Worm (Caenorhabditis elegans) whole organism, L3 larva: Measurements from ENCODE around the gene chch-3.

Source experiments
- R02D3.7 ChIP-seq: fragments of 150-350 bp; optimal IDR thresholded peaks from 2 replicates; lab custom pipeline; 2014; ENCODE audit warnings: missing biosample characterization, missing genetic modification characterization
- aly-2 ChIP-seq: fragments of 150-350 bp; optimal IDR thresholded peaks from 2 replicates; lab custom pipeline; 2014; ENCODE audit warnings: missing biosample characterization, missing genetic modification characterization
- ama-1 ChIP-seq: fragments of 150-350 bp; optimal IDR thresholded peaks from 2 replicates; lab custom pipeline; 2018
- ceh-16 ChIP-seq: sonication (generic microtip); optimal IDR thresholded peaks from 2 replicates; lab custom pipeline; 2017; ENCODE audit warnings: missing biosample characterization, missing genetic modification characterization
- ceh-82 ChIP-seq: fragments of 150-350 bp; optimal IDR thresholded peaks from 2 replicates; lab custom pipeline; 2014; ENCODE audit warnings: missing biosample characterization, missing genetic modification characterization
- ceh-9 ChIP-seq: sonication (generic microtip); optimal IDR thresholded peaks from 2 replicates; lab custom pipeline; 2018; ENCODE audit warnings: missing biosample characterization, missing genetic modification characterization
- daf-12 ChIP-seq: fragments of 150-350 bp; optimal IDR thresholded peaks from 2 replicates; lab custom pipeline; 2014; ENCODE audit warnings: missing biosample characterization, missing genetic modification reagents, missing genetic modification characterization
- egl-5 ChIP-seq: fragments of 150-350 bp; optimal IDR thresholded peaks from 2 replicates; lab custom pipeline; 2017; ENCODE audit warnings: missing biosample characterization, missing genetic modification reagents, missing genetic modification characterization, inconsistent platforms
- elt-1 ChIP-seq: fragments of 150-350 bp; optimal IDR thresholded peaks from 2 replicates; lab custom pipeline; 2014; ENCODE audit warnings: missing biosample characterization, missing genetic modification characterization
- eor-1 ChIP-seq, 2 experiments: fragments of 150-350 bp; optimal IDR thresholded peaks; 2 replicates each; lab custom pipeline; 2014 to 2018; ENCODE audit warnings: missing biosample characterization in 2 of 2, missing genetic modification characterization in 2 of 2
- fkh-2 ChIP-seq: fragments of 150-350 bp; optimal IDR thresholded peaks from 2 replicates; lab custom pipeline; 2014; ENCODE audit warnings: missing biosample characterization, missing genetic modification reagents, missing genetic modification characterization
- lin-15B ChIP-seq: fragments of 150-350 bp; optimal IDR thresholded peaks from 2 replicates; lab custom pipeline; 2014; ENCODE audit warnings: missing biosample characterization, missing genetic modification characterization
- lin-39 ChIP-seq: fragments of 150-350 bp; optimal IDR thresholded peaks from 2 replicates; lab custom pipeline; 2018; ENCODE audit warnings: missing biosample characterization, missing genetic modification reagents, missing genetic modification characterization
- lsy-12 ChIP-seq: sonication (generic microtip); optimal IDR thresholded peaks from 2 replicates; lab custom pipeline; 2016; ENCODE audit warnings: mild to moderate bottlenecking, missing genetic modification characterization, missing compliant biosample characterization
- mdl-1 ChIP-seq: fragments of 150-350 bp; optimal IDR thresholded peaks from 2 replicates; lab custom pipeline; 2014; ENCODE audit warnings: missing biosample characterization, missing genetic modification characterization
- nhr-11 ChIP-seq: fragments of 150-350 bp; optimal IDR thresholded peaks from 2 replicates; lab custom pipeline; 2014; ENCODE audit warnings: missing biosample characterization, missing genetic modification characterization
- nhr-12 ChIP-seq: fragments of 150-350 bp; optimal IDR thresholded peaks from 2 replicates; lab custom pipeline; 2014; ENCODE audit warnings: missing biosample characterization, missing genetic modification characterization
- nhr-237 ChIP-seq: fragments of 150-350 bp; optimal IDR thresholded peaks from 2 replicates; lab custom pipeline; 2014; ENCODE audit warnings: missing biosample characterization, missing genetic modification characterization
- nhr-25 ChIP-seq: sonication (generic microtip); optimal IDR thresholded peaks from 2 replicates; lab custom pipeline; 2017; ENCODE audit warnings: missing biosample characterization, missing genetic modification characterization
- nhr-28 ChIP-seq: fragments of 150-350 bp; optimal IDR thresholded peaks from 2 replicates; lab custom pipeline; 2014; ENCODE audit warnings: missing biosample characterization, missing genetic modification characterization
- nhr-43 ChIP-seq: sonication (generic microtip); optimal IDR thresholded peaks from 2 replicates; lab custom pipeline; 2016; ENCODE audit warnings: mild to moderate bottlenecking, missing genetic modification characterization, missing compliant biosample characterization; ENCODE audit not compliant: poor library complexity, severe bottlenecking
- nhr-67 ChIP-seq: fragments of 150-350 bp; optimal IDR thresholded peaks from 2 replicates; lab custom pipeline; 2014; ENCODE audit warnings: missing biosample characterization, missing genetic modification characterization
- nhr-77 ChIP-seq: fragments of 150-350 bp; optimal IDR thresholded peaks from 2 replicates; lab custom pipeline; 2014; ENCODE audit warnings: missing biosample characterization, missing genetic modification characterization
- pha-4 ChIP-seq: fragments of 150-350 bp; optimal IDR thresholded peaks from 2 replicates; lab custom pipeline; 2014; ENCODE audit warnings: missing biosample characterization, missing genetic modification reagents, missing genetic modification characterization
- pqm-1 ChIP-seq: fragments of 150-350 bp; optimal IDR thresholded peaks from 2 replicates; lab custom pipeline; 2017; ENCODE audit warnings: missing biosample characterization, missing genetic modification characterization, inconsistent platforms
- sea-2 ChIP-seq: fragments of 150-350 bp; sonication (generic microtip); optimal IDR thresholded peaks from 4 replicates; lab custom pipeline; 2014; ENCODE audit warnings: missing biosample characterization, missing genetic modification reagents, missing genetic modification characterization
- skn-1 ChIP-seq: fragments of 150-350 bp; optimal IDR thresholded peaks from 2 replicates; lab custom pipeline; 2014; ENCODE audit warnings: missing biosample characterization, missing genetic modification characterization
- snpc-4 ChIP-seq: fragments of 150-350 bp; optimal IDR thresholded peaks from 2 replicates; lab custom pipeline; 2014; ENCODE audit warnings: missing biosample characterization, missing genetic modification characterization
- unc-62 ChIP-seq: fragments of 150-350 bp; sonication (generic microtip); optimal IDR thresholded peaks from 4 replicates; lab custom pipeline; 2014; ENCODE audit warnings: missing biosample characterization, missing genetic modification reagents, missing genetic modification characterization
- zag-1 ChIP-seq: fragments of 150-350 bp; optimal IDR thresholded peaks from 2 replicates; lab custom pipeline; 2014; ENCODE audit warnings: missing biosample characterization, missing genetic modification characterization

chch-3 gene

DNA sequence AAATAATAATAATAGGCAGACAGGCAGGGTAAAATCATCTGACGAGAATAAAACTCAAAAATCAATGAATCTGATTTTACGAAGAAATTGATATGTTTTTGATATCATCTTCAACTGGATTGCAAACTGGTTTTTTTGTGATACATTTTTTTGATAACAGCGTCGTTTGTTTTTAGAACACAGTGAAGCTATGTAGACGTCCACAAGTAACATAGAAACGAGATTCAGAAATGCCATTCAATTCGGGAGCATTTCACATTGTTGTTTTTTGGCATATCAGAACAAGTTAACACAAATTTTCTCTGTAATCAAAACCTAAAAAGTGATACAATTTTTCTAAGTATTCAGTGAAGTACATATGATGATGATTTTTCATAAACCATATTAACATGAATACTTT, 21.4 kb downstream of the chch-3 start, which contains the start of gene chil-13:
chil-13 (minus strand) TSS at position 101 of the 400 bp plus-strand sequence.
- TF ChIP-seq nhr-28 (tag; lab: Kevin White, UChicago) (no peak), lsy-12 (tag; lab: Kevin White, UChicago) (no peak), pqm-1 (tag; lab: Kevin White, UChicago) (no peak), unc-62 (GFP tag; lab: Kevin White, UChicago) (no peak), pha-4 (tag; lab: Kevin White, UChicago) (no peak), zag-1 (tag; lab: Kevin White, UChicago) (no peak), nhr-12 (tag; lab: Kevin White, UChicago) (no peak), egl-5 (tag; lab: Kevin White, UChicago) (no peak), ceh-9 (tag; lab: Kevin White, UChicago) (no peak)

DNA sequence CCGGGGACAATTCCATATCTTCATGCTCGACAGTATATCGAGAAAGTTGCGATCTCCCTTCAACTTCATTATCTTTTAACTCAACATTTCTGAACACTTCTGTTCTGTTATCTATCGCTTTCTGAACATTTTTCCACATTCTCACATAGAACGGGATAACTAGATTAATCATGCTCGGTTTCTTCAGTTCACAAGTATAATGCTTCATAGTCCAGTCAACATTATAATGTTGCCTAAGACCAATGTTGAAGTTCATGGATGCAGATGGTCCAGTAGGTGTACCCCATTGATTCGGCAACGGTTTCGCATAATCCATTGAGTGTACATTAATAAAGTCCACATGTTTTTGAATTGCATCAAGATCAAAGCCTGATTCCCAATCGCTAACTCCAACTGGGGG, 22.0 kb downstream of the chch-3 start:
- TF ChIP-seq aly-2 (tag; lab: Kevin White, UChicago) (no peak), ceh-82 (tag; lab: Kevin White, UChicago) (no peak), ceh-9 (tag; lab: Kevin White, UChicago) (no peak), lin-15B (tag; lab: Kevin White, UChicago) (no peak), daf-12 (tag; lab: Kevin White, UChicago) (no peak)

DNA sequence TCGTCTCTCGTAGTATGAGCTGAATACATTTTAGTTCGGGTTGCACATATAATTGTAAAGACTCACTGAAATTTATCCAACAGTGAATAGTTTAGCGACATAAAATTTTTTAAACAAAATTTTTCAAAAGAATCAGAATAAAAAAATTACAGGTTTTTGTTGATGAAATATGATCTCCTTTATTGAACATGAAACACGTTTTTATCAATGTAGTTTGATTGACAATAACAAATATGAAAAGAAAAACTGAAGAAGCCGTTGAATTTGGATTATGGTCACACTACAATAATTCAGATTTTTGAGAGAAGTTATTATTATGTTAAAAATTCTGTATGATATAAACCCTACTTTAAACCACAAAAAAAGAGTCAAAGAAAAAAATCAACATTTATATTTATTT, 23.2 kb downstream of the chch-3 start, which contains the start of gene chil-17:
chil-17 (minus strand) TSS at position 101 of the 400 bp plus-strand sequence.
- TF ChIP-seq nhr-28 (tag; lab: Kevin White, UChicago) (no peak), sea-2 (GFP tag; lab: Kevin White, UChicago) (no peak), nhr-67 (tag; lab: Kevin White, UChicago) (no peak), nhr-77 (tag; lab: Kevin White, UChicago) (no peak)

DNA sequence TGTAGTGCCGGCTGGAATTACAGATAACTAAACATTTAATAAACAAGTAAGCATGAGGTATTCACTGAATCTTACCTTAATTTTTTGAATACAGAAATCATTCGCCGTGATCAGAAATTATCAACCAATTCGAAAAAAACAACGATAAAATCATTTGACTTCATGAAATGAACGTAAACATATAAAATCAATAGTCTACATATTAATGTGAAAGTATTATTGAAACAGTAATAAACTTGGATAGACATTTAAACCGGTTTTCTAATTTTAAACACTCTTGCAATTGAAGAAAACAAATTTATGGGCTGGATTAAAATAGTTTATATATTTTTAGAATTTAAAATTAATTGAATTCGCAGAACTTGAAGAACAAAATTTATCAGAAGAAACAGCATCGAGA, 25.0 kb downstream of the chch-3 start, which contains the start of gene chil-16:
chil-16 (minus strand) TSS at position 101 of the 400 bp plus-strand sequence.
- TF ChIP-seq mdl-1 (no peak), nhr-28 (tag; lab: Kevin White, UChicago) (no peak), lin-39 (tag; lab: Kevin White, UChicago) (no peak), elt-1 (tag; lab: Kevin White, UChicago) (no peak), nhr-11 (tag; lab: Kevin White, UChicago) (no peak), nhr-25 (tag; lab: Kevin White, UChicago) (no peak), fkh-2 (tag; lab: Kevin White, UChicago) (no peak)

DNA sequence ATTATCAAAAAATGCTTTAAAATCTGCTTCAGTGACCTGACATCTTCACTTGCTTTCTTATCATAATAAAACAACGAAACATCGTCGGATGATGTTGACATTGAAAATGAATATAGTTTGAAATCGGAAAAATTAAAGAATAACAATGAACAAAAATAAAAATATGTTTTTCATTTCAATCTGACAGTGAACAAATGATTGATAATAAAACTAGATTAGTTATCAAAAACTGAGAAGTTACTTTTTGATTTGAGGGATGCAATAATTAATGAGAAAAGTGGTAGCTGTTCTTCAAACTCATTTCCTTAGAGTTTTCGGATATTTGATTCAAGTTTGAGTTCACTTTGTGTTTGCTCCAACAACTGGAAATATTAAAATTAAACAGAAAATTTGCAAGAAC, 26.7 kb downstream of the chch-3 start, which contains the start of gene chil-15:
chil-15 (minus strand) TSS at position 101 of the 400 bp plus-strand sequence.
- no peak for TF ChIP-seq daf-12 (tag; lab: Kevin White, UChicago)
- TF ChIP-seq nhr-237 (tag; lab: Kevin White, UChicago), result no peak
- TF ChIP-seq, all 47 proteins: peak for 0

DNA sequence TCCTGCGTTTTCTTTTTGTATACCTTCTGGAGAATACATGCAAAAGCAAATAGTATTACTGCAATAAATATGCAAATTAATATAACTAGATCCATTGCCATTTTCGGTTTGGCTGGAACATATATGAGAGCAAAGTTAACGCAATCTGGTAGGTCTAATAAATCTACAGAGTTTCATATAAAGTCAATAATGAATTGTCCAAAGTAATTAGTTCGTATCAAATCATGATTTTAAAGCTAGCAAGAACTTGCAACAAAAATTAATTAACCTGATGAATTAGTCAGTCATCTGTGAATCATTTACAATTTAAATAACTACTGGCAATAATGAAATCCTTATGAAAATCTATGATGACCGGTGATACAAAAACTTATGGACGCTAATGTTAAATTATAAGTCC, 28.6 kb downstream of the chch-3 start, which contains the start of gene R09D1.13:
R09D1.13 (minus strand) TSS at position 101 of the 400 bp plus-strand sequence.
- TF ChIP-seq mdl-1 (no peak), pha-4 (tag; lab: Kevin White, UChicago) (no peak), nhr-43 (tag; lab: Kevin White, UChicago) (no peak), skn-1 (tag; lab: Kevin White, UChicago) (no peak), R02D3.7 (no peak), nhr-11 (tag; lab: Kevin White, UChicago) (no peak), nhr-67 (tag; lab: Kevin White, UChicago) (no peak), ama-1 (lab: Kevin White, UChicago) (no peak), unc-62 (GFP tag; lab: Kevin White, UChicago) (no peak), ceh-82 (tag; lab: Kevin White, UChicago) (no peak), aly-2 (tag; lab: Kevin White, UChicago) (no peak), snpc-4 (tag; lab: Kevin White, UChicago) (no peak), lsy-12 (tag; lab: Kevin White, UChicago) (no peak), ceh-16 (tag; lab: Kevin White, UChicago) (no peak), eor-1 (tag; optimal IDR thresholded peaks at IDR 0.05; lab: Kevin White, UChicago) (no peak)
- TF ChIP-seq, all 47 proteins: peak for 0
